Fruit fly (Drosophila melanogaster) whole organism, prepupa: ENCODE measurements around the gene GCS1.

Experiments
- CG11902 ChIP-seq: fragments of 200-800 bp; sonication (Bioruptor generic); optimal IDR thresholded peaks from 3 replicates; lab custom pipeline; 2016; ENCODE audit warnings: missing biosample characterization, missing genetic modification characterization
- CG4318 ChIP-seq: fragments of 200-800 bp; sonication (Bioruptor generic); optimal IDR thresholded peaks from 3 replicates; lab custom pipeline; 2017; ENCODE audit warnings: missing biosample characterization, mild to moderate bottlenecking, missing genetic modification characterization
- CG6792 ChIP-seq: fragments of 200-800 bp; sonication (Bioruptor generic); optimal IDR thresholded peaks from 3 replicates; lab custom pipeline; 2016; ENCODE audit warnings: missing biosample characterization, missing genetic modification characterization
- Smox ChIP-seq: fragments of 200-800 bp; sonication (Bioruptor generic); optimal IDR thresholded peaks from 3 replicates; lab custom pipeline; 2016; ENCODE audit warnings: missing biosample characterization, missing genetic modification characterization
- cyc ChIP-seq: fragments of 200-800 bp; sonication (Bioruptor generic); optimal IDR thresholded peaks from 3 replicates; lab custom pipeline; 2016; ENCODE audit warnings: missing biosample characterization, missing genetic modification characterization
- fd85E ChIP-seq: fragments of 200-800 bp; sonication (Bioruptor generic); optimal IDR thresholded peaks from 3 replicates; lab custom pipeline; 2016; ENCODE audit warnings: missing biosample characterization, missing genetic modification characterization
- salr ChIP-seq, 2 experiments: fragments of 200-800 bp; sonication (Bioruptor generic); optimal IDR thresholded peaks; 3 replicates each; lab custom pipeline; 2016 to 2018; ENCODE audit warnings: missing biosample characterization in 2 of 2, missing genetic modification characterization in 2 of 2, mild to moderate bottlenecking in 1 of 2
- ss ChIP-seq, 2 experiments: fragments of 200-800 bp; sonication (Bioruptor generic); optimal IDR thresholded peaks; 2 replicates in 1 of 2; 3 replicates in 1 of 2; lab custom pipeline; 2017 to 2018; ENCODE audit warnings: mild to moderate bottlenecking in 2 of 2, missing biosample characterization in 2 of 2, missing genetic modification characterization in 2 of 2, moderate library complexity in 1 of 2

DNA sequence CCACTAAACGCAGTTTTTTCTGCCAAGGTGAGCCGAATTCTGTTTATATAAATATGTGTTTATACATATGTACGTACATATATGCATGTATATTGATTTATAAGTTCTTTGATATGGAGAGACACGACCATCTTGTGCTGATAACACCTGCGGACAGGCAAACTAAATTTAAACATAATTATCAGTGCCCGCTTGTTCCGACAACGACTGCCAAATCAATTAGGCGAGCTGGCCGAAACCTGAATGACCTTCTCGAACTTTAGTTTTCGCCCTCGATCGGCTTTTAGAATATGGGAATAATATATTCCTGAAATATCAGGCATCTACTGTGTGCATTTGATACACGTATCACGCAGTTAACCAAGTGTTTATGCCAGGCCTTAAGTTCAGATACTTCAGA is 5.0 kb downstream of the GCS1 start:
- TF ChIP-seq CG6792 (GFP tag; lab: Kevin White, UChicago) (no peak), cyc (no peak), CG4318 (GFP tag; lab: Kevin White, UChicago) (no peak), CG11902 (no peak), Smox (GFP tag; lab: Kevin White, UChicago) (no peak), fd85E (GFP tag; lab: Kevin White, UChicago) (no peak), ss (GFP tag; optimal IDR thresholded peaks at IDR 0.05; lab: Kevin White, UChicago) (no peak), salr (GFP tag; optimal IDR thresholded peaks at IDR 0.05; lab: Kevin White, UChicago) (no peak)
